Worm (Caenorhabditis elegans): ENCODE measurements around the gene atgl-1.
A peak's percentile ranks its signal among the peaks of the same experiment; 100 is the strongest.

Gene atgl-1

DNA sequence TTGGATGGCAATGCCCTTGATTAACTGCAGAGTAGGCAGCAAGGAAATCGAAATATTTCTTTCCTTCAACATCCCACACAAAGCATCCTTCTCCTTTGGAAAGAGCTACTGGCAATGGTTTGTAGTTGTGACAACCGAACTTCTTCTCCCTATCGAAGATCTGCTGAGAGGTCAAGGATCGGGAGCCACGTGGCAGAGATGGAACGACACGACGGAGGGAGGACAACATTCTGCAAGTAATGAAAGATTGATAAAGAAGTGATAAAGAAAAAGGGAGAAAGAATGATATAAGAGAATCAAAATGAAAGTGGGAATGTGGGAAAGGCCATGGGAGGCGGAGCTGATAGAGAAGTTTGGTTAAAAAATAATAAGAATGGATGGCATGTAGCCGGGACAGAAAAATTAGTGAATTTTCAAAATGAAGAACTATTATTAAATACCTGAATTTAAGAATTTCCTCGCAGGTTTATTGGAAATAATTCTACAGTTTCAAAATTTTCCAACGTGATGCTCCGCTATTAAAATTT is 23.5 kb downstream of the atgl-1 start, which contains the start of gene oatr-1:
TSS of gene oatr-1 (minus strand) at position 477 of the 527 bp plus-strand sequence.
- TF ChIP-seq aptf-2 (GFP tag; conservative IDR thresholded peaks at IDR 0.05) (no peak), ama-1 (optimal IDR thresholded peaks at IDR 0.05) (peak; percentile 10), ama-1 (GFP tag; optimal IDR thresholded peaks at IDR 0.05) (no peak)

DNA sequence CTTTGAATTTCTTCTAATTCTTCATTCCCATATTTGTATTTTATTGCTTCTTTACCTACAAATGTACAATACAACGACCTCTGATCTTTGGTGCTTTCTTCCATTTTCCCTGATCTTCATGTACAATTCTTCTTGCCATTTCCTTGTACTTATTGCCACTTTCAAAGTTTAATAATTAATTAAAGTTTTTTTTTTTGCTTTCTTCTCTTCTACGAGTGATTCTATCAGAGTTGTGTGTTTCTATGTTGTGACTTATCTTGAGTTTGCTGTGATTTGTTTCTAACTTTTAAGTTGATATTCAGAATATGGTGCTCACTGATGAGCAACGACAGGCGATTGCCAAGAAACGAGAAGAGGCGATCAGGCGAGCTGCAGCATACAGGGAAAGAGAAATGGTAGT is 28.6 kb downstream of the atgl-1 start, which contains the start of gene smrc-1:
TSS of gene smrc-1 (plus strand) at position 301 of the 400 bp plus-strand sequence.
- TF ChIP-seq F23B12.7 (tag; optimal IDR thresholded peaks at IDR 0.05; ENCODE audit: insufficient read depth): no peak
- TF ChIP-seq F22D6.2 (tag; optimal IDR thresholded peaks at IDR 0.05): no peak
- TF ChIP-seq B0035.1 (tag; optimal IDR thresholded peaks at IDR 0.05): no peak
- TF ChIP-seq xnd-1 (tag; optimal IDR thresholded peaks at IDR 0.05): no peak
- TF ChIP-seq sea-2 (GFP tag; IDR thresholded peaks at IDR 0.05): no peak

DNA sequence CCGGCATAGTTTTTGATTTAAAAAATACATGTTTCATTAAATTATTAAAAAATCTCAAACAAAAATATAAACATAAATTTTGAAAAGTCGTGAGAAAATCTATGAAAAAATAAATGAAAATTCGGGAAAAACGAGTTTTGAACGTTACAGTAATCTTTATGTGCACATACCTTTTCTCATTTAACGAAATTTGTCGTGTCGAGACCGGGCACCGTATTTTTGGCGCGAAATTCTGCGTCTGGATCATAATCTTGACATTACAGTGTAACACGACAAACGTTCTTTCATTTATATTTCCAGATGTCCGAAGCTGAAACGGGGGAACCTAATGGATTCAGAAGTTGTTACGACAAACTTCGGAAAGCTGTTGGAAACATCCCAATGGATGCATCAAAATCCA is 29.7 kb downstream of the atgl-1 start, which contains the start of gene C16A3.2:
TSS of gene C16A3.2 (plus strand) at position 301 of the 400 bp plus-strand sequence.
- TF ChIP-seq lsl-1 (GFP tag; optimal IDR thresholded peaks at IDR 0.05) (peak; percentile 0), nhr-90 (tag; optimal IDR thresholded peaks at IDR 0.05) (no peak), ceh-40 (GFP tag; IDR thresholded peaks at IDR 0.05) (no peak)

DNA sequence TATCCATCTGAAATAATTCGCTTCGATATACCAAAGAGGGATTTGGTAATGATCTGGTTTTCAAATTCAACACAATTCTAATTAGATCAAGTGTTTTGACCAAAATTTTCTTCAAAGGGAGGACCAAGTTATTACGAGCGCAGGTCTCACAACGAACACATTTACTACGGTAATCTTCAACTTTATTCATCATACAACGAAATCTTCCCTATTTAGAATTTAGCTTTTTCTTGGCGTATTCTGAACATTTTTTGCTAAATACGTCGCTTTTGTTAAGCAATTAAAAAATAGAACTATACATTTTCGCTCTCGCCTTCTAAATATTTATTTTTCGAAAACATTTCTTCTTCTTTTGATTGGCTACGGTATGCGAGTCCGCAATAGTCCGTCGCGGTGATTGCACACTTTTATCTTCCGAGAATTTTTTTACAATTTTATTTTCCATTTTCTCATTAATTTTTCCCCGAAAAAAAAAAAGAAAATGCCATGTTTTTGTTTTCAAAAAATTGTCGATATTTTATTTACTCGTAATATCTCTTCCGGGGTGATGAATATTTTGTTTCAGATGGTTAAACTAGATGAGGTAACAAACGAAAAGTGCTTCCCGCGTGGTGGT is 36.2 kb downstream of the atgl-1 start, which contains the start of gene let-716:
TSS of gene let-716 (plus strand) at position 566 of the 616 bp plus-strand sequence.
- TF ChIP-seq him-1 (tag; optimal IDR thresholded peaks at IDR 0.05) (peak; percentile 42), ztf-18 (tag; optimal IDR thresholded peaks at IDR 0.05) (peak; percentile 1), xnd-1 (tag; optimal IDR thresholded peaks at IDR 0.05) (peak; percentile 14), madf-6 (GFP tag; IDR thresholded peaks at IDR 0.05) (peak; percentile 30; the same call in 1 of the 2 replicates), F37B4.10 (GFP tag; IDR thresholded peaks at IDR 0.05) (no peak), unc-130 (GFP tag; optimal IDR thresholded peaks at IDR 0.05) (no peak), lin-35 (GFP tag; optimal IDR thresholded peaks at IDR 0.05) (peak in 1 of 3 experiments; percentile 39), gei-17 (GFP tag; optimal IDR thresholded peaks at IDR 0.05) (no peak), ama-1 (optimal IDR thresholded peaks at IDR 0.05) (no peak), ama-1 (GFP tag; optimal IDR thresholded peaks at IDR 0.05) (peak in 1 of 2 experiments; percentile 2), F33H1.4 (GFP tag; IDR thresholded peaks at IDR 0.05) (peak; percentile 64), lsl-1 (GFP tag; optimal IDR thresholded peaks at IDR 0.05) (peak; percentile 87), F23B12.7 (tag; optimal IDR thresholded peaks at IDR 0.05; ENCODE audit: insufficient read depth) (peak; percentile 20), F49E8.2 (tag; optimal IDR thresholded peaks at IDR 0.05; ENCODE audit: insufficient read depth) (peak; percentile 59)

DNA sequence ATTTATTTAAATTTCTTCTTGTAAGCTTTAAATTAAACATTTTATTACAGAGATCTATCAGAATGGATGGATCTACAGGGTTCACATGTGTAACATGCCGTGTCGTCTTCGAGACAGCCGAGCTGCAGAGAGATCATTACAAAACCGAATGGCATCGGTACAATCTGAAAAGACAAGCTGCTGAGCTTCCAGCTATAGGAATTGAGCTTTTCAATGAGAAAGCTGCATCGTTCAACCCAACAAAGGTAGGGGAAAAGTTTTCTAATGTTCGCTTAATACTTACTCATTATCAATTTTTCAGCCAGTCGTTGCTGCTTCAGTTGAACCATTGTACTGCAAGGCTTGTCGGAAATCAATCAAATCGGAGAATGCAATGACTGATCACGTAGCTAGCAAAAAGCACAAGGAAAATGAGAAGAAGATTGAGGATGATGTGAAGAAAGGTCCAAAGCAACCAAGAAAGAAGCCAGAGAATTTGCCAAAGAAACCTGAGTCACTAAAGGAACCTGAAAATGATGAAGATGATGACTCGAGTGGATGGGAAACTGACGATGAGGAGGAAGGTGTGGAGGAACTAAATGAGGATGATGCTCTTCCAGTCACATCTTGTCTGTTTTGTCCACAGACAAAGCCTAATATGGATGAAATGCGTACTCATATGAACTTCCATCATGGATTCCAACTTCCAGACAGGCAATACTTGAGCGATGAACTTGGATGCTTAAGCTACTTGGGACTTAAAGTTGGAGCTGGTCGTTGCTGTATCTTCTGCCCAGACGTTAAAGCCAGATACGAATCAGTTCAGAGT is 37.5 kb downstream of the atgl-1 start, which contains the start of gene znf-622:
TSS of gene znf-622 (plus strand) at position 51 of the 808 bp plus-strand sequence.
- TF ChIP-seq nhr-120 (GFP tag; IDR thresholded peaks at IDR 0.05): no peak
- no peak for TF ChIP-seq F55B11.4 (tag; optimal IDR thresholded peaks at IDR 0.05; ENCODE audit: borderline replicate concordance, insufficient read depth)
- no peak for TF ChIP-seq Y53F4B.3 (GFP tag; IDR thresholded peaks at IDR 0.05)
- TF ChIP-seq tbx-9 (tag; optimal IDR thresholded peaks at IDR 0.05; ENCODE audit: borderline replicate concordance): no peak
- no peak for TF ChIP-seq Y95B8A.8 (GFP tag; IDR thresholded peaks at IDR 0.05)
- no peak for TF ChIP-seq K11D2.4 (GFP tag; IDR thresholded peaks at IDR 0.05)
- no peak for TF ChIP-seq hlh-26 (GFP tag; conservative IDR thresholded peaks at IDR 0.05)
- no peak for TF ChIP-seq mel-28 (tag; optimal IDR thresholded peaks at IDR 0.05; ENCODE audit: borderline replicate concordance)
- no peak for TF ChIP-seq sptf-2 (GFP tag; optimal IDR thresholded peaks at IDR 0.05)
- TF ChIP-seq rcor-1 (GFP tag; IDR thresholded peaks at IDR 0.05): no peak
- no peak for TF ChIP-seq zfh-2 (GFP tag; conservative IDR thresholded peaks at IDR 0.05)
- TF ChIP-seq Y53G8AR.9 (GFP tag; conservative IDR thresholded peaks at IDR 0.05): no peak
- no peak for TF ChIP-seq let-607 (tag; optimal IDR thresholded peaks at IDR 0.05)
- no peak for TF ChIP-seq mes-4 (tag; optimal IDR thresholded peaks at IDR 0.05)
- no peak for TF ChIP-seq snpc-4 (GFP tag; optimal IDR thresholded peaks at IDR 0.05)
- no peak for TF ChIP-seq snpc-4 (tag; optimal IDR thresholded peaks at IDR 0.05)
- no peak for TF ChIP-seq ceh-79 (tag; optimal IDR thresholded peaks at IDR 0.05)
